Fruit fly (Drosophila melanogaster): ENCODE data around the gene Ubr1.

Ubr1 gene

DNA sequence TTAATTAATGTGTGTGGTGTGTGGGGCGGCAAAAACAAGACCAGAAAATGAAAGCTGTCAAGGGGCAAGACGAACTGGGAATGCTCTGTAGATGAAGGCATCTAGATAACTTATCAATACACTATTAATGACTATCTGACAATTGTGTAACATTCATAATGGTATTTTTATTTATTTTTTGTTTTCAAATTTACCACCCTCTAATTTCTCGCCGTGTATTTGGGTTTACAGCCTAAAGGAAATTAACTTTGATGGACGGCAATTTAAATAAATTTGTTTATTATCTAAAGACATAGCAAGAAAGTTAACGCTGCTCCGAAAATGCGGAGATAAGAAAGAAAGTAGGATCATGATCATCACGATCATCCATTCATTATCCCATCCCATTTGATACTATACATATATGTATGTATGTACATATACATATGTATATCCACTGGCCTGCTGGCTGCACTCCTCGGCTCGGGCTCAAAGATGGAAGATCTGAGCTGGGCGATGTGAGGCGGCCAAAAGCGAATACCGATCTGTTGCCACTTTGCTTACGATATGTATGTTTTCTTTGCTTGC lies 35.6 kb downstream of the Ubr1 start (continued):
- no peak for TF ChIP-seq Ada2b (GFP tag; IDR thresholded peaks at IDR 0.05)
- TF ChIP-seq Fer3 (tag; optimal IDR thresholded peaks at IDR 0.05) = no peak
- no peak for TF ChIP-seq sd (tag; optimal IDR thresholded peaks at IDR 0.05)
- no peak for TF ChIP-seq H2.0 (GFP tag; IDR thresholded peaks at IDR 0.05)
- TF ChIP-seq HLH3B (GFP tag; IDR thresholded peaks at IDR 0.05) = peak; percentile 24; the same call in 1 of the 2 replicates
- no peak for TF ChIP-seq CG17568 (GFP tag; optimal IDR thresholded peaks at IDR 0.05)

DNA sequence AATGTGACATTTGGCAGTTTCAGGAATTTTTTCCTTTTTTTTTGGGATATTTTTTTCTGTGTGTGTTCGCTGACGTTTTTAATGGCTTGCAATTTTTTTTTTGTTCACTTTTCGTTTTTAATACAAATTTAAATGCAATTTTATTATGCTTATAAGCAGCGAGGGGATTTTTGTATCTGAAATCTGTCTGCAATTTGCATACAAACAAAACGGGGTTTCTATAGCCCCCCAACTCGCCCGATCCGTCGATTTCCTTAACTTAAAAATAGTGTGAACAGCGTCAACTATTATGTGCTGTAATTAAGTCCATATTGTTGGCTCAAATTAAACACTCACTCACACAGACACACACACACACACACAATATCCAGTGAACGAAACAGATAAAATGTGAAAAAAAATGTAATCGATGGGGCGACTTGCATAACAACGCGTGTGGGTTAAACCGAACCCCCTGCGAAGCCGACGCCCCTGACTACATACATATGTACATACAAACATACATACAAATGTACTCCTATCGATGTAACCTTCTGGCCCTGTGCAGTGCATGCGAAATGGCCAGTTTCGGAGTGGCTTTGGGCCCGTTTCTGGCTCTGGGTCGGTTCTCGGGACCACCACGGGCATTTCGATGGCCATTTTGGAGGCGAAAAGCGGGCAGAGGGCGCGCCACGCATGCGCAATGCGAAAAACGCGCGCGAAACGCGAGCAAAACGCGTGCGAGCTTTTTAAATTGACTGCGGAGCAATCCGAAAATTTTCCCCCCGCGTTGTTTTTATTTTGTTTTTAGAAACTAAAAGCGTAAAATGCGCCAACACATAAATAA lies 36.3 kb downstream of the Ubr1 start:
- no peak for TF ChIP-seq CG3407 (GFP tag; optimal IDR thresholded peaks at IDR 0.05)
- TF ChIP-seq trh (GFP tag; optimal IDR thresholded peaks at IDR 0.05) = no peak
- peak; percentile 17; the same call in 1 of the 2 replicates for TF ChIP-seq ap (GFP tag; IDR thresholded peaks at IDR 0.05)
- no peak for TF ChIP-seq shn (GFP tag; optimal IDR thresholded peaks at IDR 0.05)
- TF ChIP-seq Rfx (GFP tag; IDR thresholded peaks at IDR 0.05) = peak; percentile 47; the same call in 1 of the 2 replicates
- TF ChIP-seq Ptx1 (GFP tag; IDR thresholded peaks at IDR 0.05) = no peak
- no peak for TF ChIP-seq CG10979 (tag; optimal IDR thresholded peaks at IDR 0.05)
- no peak for TF ChIP-seq CG34422 (GFP tag; IDR thresholded peaks at IDR 0.05)
- peak in 1 of 2 experiments; percentile 62 for TF ChIP-seq Pdp1 (GFP tag; optimal IDR thresholded peaks at IDR 0.05)
- no peak for TF ChIP-seq ac (GFP tag; optimal IDR thresholded peaks at IDR 0.05)
- peak; percentile 62 for TF ChIP-seq Med (GFP tag)
- no peak for TF ChIP-seq br (optimal IDR thresholded peaks at IDR 0.05)
- TF ChIP-seq yki (optimal IDR thresholded peaks at IDR 0.05) = no peak
- no peak for TF ChIP-seq p53 (GFP tag; optimal IDR thresholded peaks at IDR 0.05)
- no peak for TF ChIP-seq CG14710 (tag; optimal IDR thresholded peaks at IDR 0.05)
- TF ChIP-seq knrl (GFP tag; IDR thresholded peaks at IDR 0.05; ENCODE audit: partially characterized antibody) = no peak
- TF ChIP-seq fu2 (GFP tag; optimal IDR thresholded peaks at IDR 0.05) = no peak
- TF ChIP-seq CG16863 (GFP tag; optimal IDR thresholded peaks at IDR 0.05) = no peak
- TF ChIP-seq cg (GFP tag; optimal IDR thresholded peaks at IDR 0.05) = peak; percentile 21
- no peak for TF ChIP-seq CG14441 (GFP tag; IDR thresholded peaks at IDR 0.05)
- no peak for TF ChIP-seq Dref (GFP tag; IDR thresholded peaks at IDR 0.05)
- TF ChIP-seq Optix (GFP tag; IDR thresholded peaks at IDR 0.05) = peak; percentile 44; the same call in 1 of the 3 replicates
- TF ChIP-seq hb (GFP tag; IDR thresholded peaks at IDR 0.05; ENCODE audit: partially characterized antibody) = no peak
- TF ChIP-seq Hr39 (optimal IDR thresholded peaks at IDR 0.05) = no peak
- no peak for TF ChIP-seq CG8290 (GFP tag; optimal IDR thresholded peaks at IDR 0.05)
- TF ChIP-seq CG8290 (tag; optimal IDR thresholded peaks at IDR 0.05) = peak in 1 of 2 experiments; percentile 40
- TF ChIP-seq CG11456 (GFP tag; IDR thresholded peaks at IDR 0.05) = no peak
- no peak for TF ChIP-seq PHDP (tag; optimal IDR thresholded peaks at IDR 0.05)
- no peak for TF ChIP-seq slbo (GFP tag; IDR thresholded peaks at IDR 0.05)
- TF ChIP-seq CG7987 (GFP tag; optimal IDR thresholded peaks at IDR 0.05) = no peak
- TF ChIP-seq CG18262 (tag; optimal IDR thresholded peaks at IDR 0.05) = no peak
- TF ChIP-seq jing (GFP tag; optimal IDR thresholded peaks at IDR 0.05) = no peak
- TF ChIP-seq CG8359 (GFP tag; optimal IDR thresholded peaks at IDR 0.05; ENCODE audit: borderline replicate concordance) = peak; percentile 99
- 0 out of 2 replicates have a peak, but pooled peaks have one; percentile 12 for TF ChIP-seq CG32772 (GFP tag; IDR thresholded peaks at IDR 0.05)
- no peak for TF ChIP-seq CG2202 (tag; optimal IDR thresholded peaks at IDR 0.05)
- TF ChIP-seq sug (tag; optimal IDR thresholded peaks at IDR 0.05) = peak; percentile 74
- TF ChIP-seq Drgx (GFP tag; IDR thresholded peaks at IDR 0.05) = peak; percentile 53
- TF ChIP-seq Atf6 (GFP tag; IDR thresholded peaks at IDR 0.05) = no peak
- no peak for TF ChIP-seq TFAM (GFP tag; optimal IDR thresholded peaks at IDR 0.05)
- TF ChIP-seq CG11504 (tag; optimal IDR thresholded peaks at IDR 0.05) = peak; percentile 23
- TF ChIP-seq slp2 (GFP tag; optimal IDR thresholded peaks at IDR 0.05) = no peak
- no peak for TF ChIP-seq CG11085 (GFP tag; IDR thresholded peaks at IDR 0.05)

All from whole organism, embryonic.